Fruit fly (Drosophila melanogaster) whole organism, embryonic: ENCODE results near the gene CG14111.

ENCODE experiments used
- Bdp1 ChIP-seq: fragments of 200-800 bp; sonication (Bioruptor generic); optimal IDR thresholded peaks from 3 replicates; lab custom pipeline; 2016; ENCODE audit warnings: missing biosample characterization, missing genetic modification characterization
- CG10366 ChIP-seq: fragments of 200-800 bp; sonication (Bioruptor generic); IDR thresholded peaks from 2 replicates; pipeline ENCODE4 v1.3.6; 2022; ENCODE audit warnings: missing biosample characterization, missing genetic modification characterization
- CG12104 ChIP-seq: fragments of 200-800 bp; sonication (Bioruptor generic); optimal IDR thresholded peaks from 3 replicates; lab custom pipeline; 2016; ENCODE audit warnings: missing biosample characterization, missing genetic modification characterization
- CG1529 ChIP-seq: fragments of 200-800 bp; sonication (Bioruptor generic); optimal IDR thresholded peaks from 3 replicates; lab custom pipeline; 2018; ENCODE audit warnings: missing biosample characterization, missing genetic modification characterization
- CG15696 ChIP-seq: fragments of 200-800 bp; sonication (Bioruptor generic); optimal IDR thresholded peaks from 2 replicates; lab custom pipeline; 2019; ENCODE audit warnings: missing biosample characterization, mild to moderate bottlenecking, missing genetic modification characterization, moderate library complexity
- CG1602 ChIP-seq: fragments of 200-800 bp; sonication (Bioruptor generic); optimal IDR thresholded peaks from 3 replicates; lab custom pipeline; 2016; ENCODE audit warnings: missing biosample characterization, missing genetic modification characterization
- CG1603 ChIP-seq: fragments of 200-800 bp; sonication (Bioruptor generic); optimal IDR thresholded peaks from 2 replicates; lab custom pipeline; 2019; ENCODE audit warnings: missing biosample characterization, mild to moderate bottlenecking, missing genetic modification characterization, moderate library complexity
- CG17361 ChIP-seq: fragments of 200-800 bp; sonication (Bioruptor generic); IDR thresholded peaks from 3 replicates; pipeline ENCODE4 v1.3.6; 2022; ENCODE audit warnings: missing biosample characterization, missing genetic modification characterization
- CG1832 ChIP-seq: fragments of 200-800 bp; sonication (Bioruptor generic); optimal IDR thresholded peaks from 2 replicates; lab custom pipeline; 2017; ENCODE audit warnings: missing biosample characterization, mild to moderate bottlenecking, missing genetic modification characterization, inconsistent platforms
- CG30403 ChIP-seq: fragments of 200-800 bp; sonication (Bioruptor generic); optimal IDR thresholded peaks from 3 replicates; lab custom pipeline; 2016; ENCODE audit warnings: missing biosample characterization, missing genetic modification characterization
- CG32532 ChIP-seq: fragments of 200-800 bp; sonication (Bioruptor generic); IDR thresholded peaks from 2 replicates; pipeline ENCODE4 v1.3.6; 2022; ENCODE audit warnings: missing biosample characterization, missing genetic modification characterization
- CG3995 ChIP-seq: fragments of 200-800 bp; sonication (Bioruptor generic); optimal IDR thresholded peaks from 3 replicates; lab custom pipeline; 2016; ENCODE audit warnings: missing biosample characterization, missing genetic modification characterization
- CG4282 ChIP-seq: fragments of 200-800 bp; sonication (Bioruptor generic); optimal IDR thresholded peaks from 2 replicates; lab custom pipeline; 2016; ENCODE audit warnings: missing biosample characterization, missing genetic modification characterization
- CG5180 ChIP-seq: fragments of 200-800 bp; sonication (Bioruptor generic); optimal IDR thresholded peaks from 3 replicates; lab custom pipeline; 2017; ENCODE audit warnings: missing biosample characterization, missing genetic modification characterization, mild to moderate bottlenecking, moderate library complexity, missing genetic modification reagents
- CG6254 ChIP-seq: fragments of 200-800 bp; sonication (Bioruptor generic); optimal IDR thresholded peaks from 3 replicates; lab custom pipeline; 2017; ENCODE audit warnings: mild to moderate bottlenecking, missing biosample characterization, missing genetic modification reagents, missing genetic modification characterization
- CG7987 ChIP-seq: fragments of 200-800 bp; sonication (Bioruptor generic); optimal IDR thresholded peaks from 2 replicates; lab custom pipeline; 2018; ENCODE audit warnings: missing biosample characterization, mild to moderate bottlenecking, missing genetic modification characterization, moderate library complexity
- CG8478 ChIP-seq: fragments of >200 bp; optimal IDR thresholded peaks from 2 replicates; lab custom pipeline; 2018
- Dp ChIP-seq: fragments of 200-800 bp; sonication (Bioruptor generic); optimal IDR thresholded peaks from 2 replicates; lab custom pipeline; 2018; ENCODE audit warnings: missing biosample characterization, mild to moderate bottlenecking, missing genetic modification characterization, moderate library complexity
- E2f2 ChIP-seq: fragments of 200-800 bp; sonication (Bioruptor generic); IDR thresholded peaks from 2 replicates; pipeline ENCODE4 v1.3.6; 2022; ENCODE audit warnings: missing biosample characterization, missing genetic modification characterization
- Fer1 ChIP-seq: fragments of 200-800 bp; sonication (Bioruptor generic); optimal IDR thresholded peaks from 2 replicates; lab custom pipeline; 2017; ENCODE audit warnings: missing biosample characterization, mild to moderate bottlenecking, missing genetic modification characterization
- HLH54F ChIP-seq: fragments of 200-800 bp; sonication (Bioruptor generic); optimal IDR thresholded peaks from 3 replicates; lab custom pipeline; 2016; ENCODE audit warnings: missing biosample characterization, missing genetic modification characterization
- HLHmδ ChIP-seq: fragments of 200-800 bp; sonication (Bioruptor generic); optimal IDR thresholded peaks from 2 replicates; lab custom pipeline; 2018; ENCODE audit warnings: missing biosample characterization, mild to moderate bottlenecking, missing genetic modification characterization, moderate library complexity
- HmgZ ChIP-seq: fragments of 200-800 bp; sonication (Bioruptor generic); optimal IDR thresholded peaks from 2 replicates; lab custom pipeline; 2018; ENCODE audit warnings: missing biosample characterization, mild to moderate bottlenecking, missing genetic modification characterization
- Hr78 ChIP-seq, 2 experiments: fragments of 200-800 bp in 1 of 2; fragments of >200 bp in 1 of 2; sonication (Bioruptor generic) in 1 of 2; optimal IDR thresholded peaks; 2 replicates each; lab custom pipeline; 2017 to 2019; ENCODE audit warnings: missing biosample characterization in 2 of 2, missing genetic modification characterization in 2 of 2, mild to moderate bottlenecking in 1 of 2, moderate library complexity in 1 of 2
- Jarid2 ChIP-seq: fragments of 200-800 bp; sonication (Bioruptor generic); optimal IDR thresholded peaks from 3 replicates; lab custom pipeline; 2017; ENCODE audit warnings: mild to moderate bottlenecking, missing biosample characterization, missing genetic modification reagents, missing genetic modification characterization
- MESR4 ChIP-seq: fragments of 200-800 bp; sonication (Bioruptor generic); optimal IDR thresholded peaks from 2 replicates; lab custom pipeline; 2018; ENCODE audit warnings: missing biosample characterization, mild to moderate bottlenecking, missing genetic modification characterization, moderate library complexity
- Mad ChIP-seq: fragments of 200-800 bp; sonication (Bioruptor generic); optimal IDR thresholded peaks from 2 replicates; lab custom pipeline; 2016; ENCODE audit warnings: missing biosample characterization, missing genetic modification characterization
- Mes4 ChIP-seq: fragments of 200-800 bp; sonication (Bioruptor generic); optimal IDR thresholded peaks from 2 replicates; lab custom pipeline; 2016; ENCODE audit warnings: missing biosample characterization, missing genetic modification characterization
- NC2β ChIP-seq: fragments of 200-800 bp; sonication (Bioruptor generic); optimal IDR thresholded peaks from 2 replicates; lab custom pipeline; 2016; ENCODE audit warnings: missing biosample characterization, missing genetic modification characterization
- Oli ChIP-seq: fragments of 200-800 bp; sonication (Bioruptor generic); optimal IDR thresholded peaks from 2 replicates; lab custom pipeline; 2018; ENCODE audit warnings: missing biosample characterization, mild to moderate bottlenecking, missing genetic modification characterization, moderate library complexity
- Optix ChIP-seq: fragments of 200-800 bp; sonication (Bioruptor generic); IDR thresholded peaks from 3 replicates; pipeline ENCODE4 v1.3.6; 2022; ENCODE audit warnings: missing biosample characterization, missing genetic modification characterization
- Rfx ChIP-seq: fragments of 200-800 bp; sonication (Bioruptor generic); IDR thresholded peaks from 2 replicates; pipeline ENCODE4 v1.3.6; 2022; ENCODE audit warnings: missing biosample characterization, missing genetic modification characterization
- Sry-β ChIP-seq: fragments of 200-800 bp; sonication (Bioruptor generic); optimal IDR thresholded peaks from 2 replicates; lab custom pipeline; 2018; ENCODE audit warnings: missing biosample characterization, mild to moderate bottlenecking, missing genetic modification characterization, moderate library complexity
- ase ChIP-seq: fragments of 200-800 bp; sonication (Bioruptor generic); IDR thresholded peaks from 3 replicates; pipeline ENCODE4 v1.3.6; 2022; ENCODE audit warnings: missing biosample characterization, missing genetic modification characterization
- bbx ChIP-seq: fragments of 200-800 bp; sonication (Bioruptor generic); IDR thresholded peaks from 2 replicates; pipeline ENCODE4 v1.3.6; 2022; ENCODE audit warnings: missing biosample characterization, missing genetic modification characterization; ENCODE audit not compliant: partially characterized antibody
- ci ChIP-seq: fragments of 200-800 bp; sonication (Bioruptor generic); IDR thresholded peaks from 3 replicates; pipeline ENCODE4 v1.3.6; 2022; ENCODE audit warnings: missing biosample characterization, missing genetic modification characterization
- cwo ChIP-seq: fragments of 200-800 bp; sonication (Bioruptor generic); optimal IDR thresholded peaks from 3 replicates; lab custom pipeline; 2017; ENCODE audit warnings: missing biosample characterization, missing genetic modification characterization, mild to moderate bottlenecking, moderate library complexity, missing genetic modification reagents
- gfzf ChIP-seq: fragments of 200-800 bp; sonication (Bioruptor generic); optimal IDR thresholded peaks from 2 replicates; lab custom pipeline; 2016; ENCODE audit warnings: missing biosample characterization, mild to moderate bottlenecking, missing genetic modification characterization, moderate library complexity
- ham ChIP-seq: fragments of 200-800 bp; sonication (Bioruptor generic); IDR thresholded peaks from 2 replicates; pipeline ENCODE4 v1.3.6; 2022; ENCODE audit warnings: missing biosample characterization, missing genetic modification characterization
- lilli ChIP-seq: fragments of 200-800 bp; sonication (Bioruptor generic); optimal IDR thresholded peaks from 3 replicates; lab custom pipeline; 2016; ENCODE audit warnings: missing biosample characterization, missing genetic modification characterization
- mld ChIP-seq: fragments of 200-800 bp; sonication (Bioruptor generic); IDR thresholded peaks from 3 replicates; pipeline ENCODE4 v1.3.6; 2022; ENCODE audit warnings: missing biosample characterization, missing genetic modification characterization; ENCODE audit not compliant: partially characterized antibody
- pan ChIP-seq, 4 experiments: fragments of >200 bp in 3 of 4; fragments of 200-800 bp in 1 of 4; sonication (Bioruptor generic) in 1 of 4; optimal IDR thresholded peaks in 3 of 4; IDR thresholded peaks in 1 of 4; 2 replicates each; pipeline versions ENCODE4 v1.3.6 to Lab custom; 2017 to 2022; ENCODE audit warnings: missing biosample characterization in 2 of 4, missing genetic modification characterization in 2 of 4, mixed read lengths in 1 of 4
- peb ChIP-seq: fragments of 200-800 bp; sonication (Bioruptor generic); IDR thresholded peaks from 2 replicates; pipeline ENCODE4 v1.3.6; 2022; ENCODE audit warnings: missing biosample characterization, missing genetic modification characterization
- pum ChIP-seq: fragments of 200-800 bp; sonication (Bioruptor generic); optimal IDR thresholded peaks from 2 replicates; lab custom pipeline; 2016; ENCODE audit warnings: missing biosample characterization, missing genetic modification characterization
- pzg ChIP-seq: fragments of 200-800 bp; sonication (Bioruptor generic); optimal IDR thresholded peaks from 3 replicates; lab custom pipeline; 2018; ENCODE audit warnings: missing biosample characterization, mild to moderate bottlenecking, missing genetic modification characterization, moderate library complexity
- ranshi ChIP-seq: fragments of 200-800 bp; sonication (Bioruptor generic); IDR thresholded peaks from 2 replicates; pipeline ENCODE4 v1.3.6; 2022; ENCODE audit warnings: missing biosample characterization, missing genetic modification characterization
- sima ChIP-seq: fragments of 200-800 bp; sonication (Bioruptor generic); optimal IDR thresholded peaks from 2 replicates; lab custom pipeline; 2016; ENCODE audit warnings: missing biosample characterization, missing genetic modification characterization
- stc ChIP-seq: fragments of 200-800 bp; sonication (Bioruptor generic); IDR thresholded peaks from 2 replicates; pipeline ENCODE4 v1.3.6; 2022; ENCODE audit warnings: missing biosample characterization, missing genetic modification characterization
- stwl ChIP-seq: fragments of 200-800 bp; sonication (Bioruptor generic); optimal IDR thresholded peaks from 3 replicates; lab custom pipeline; 2018; ENCODE audit warnings: missing biosample characterization, mild to moderate bottlenecking, missing genetic modification characterization, moderate library complexity
- wdn ChIP-seq: fragments of 200-800 bp; sonication (Bioruptor generic); IDR thresholded peaks from 2 replicates; pipeline ENCODE4 v1.3.6; 2022; ENCODE audit warnings: missing biosample characterization, missing genetic modification characterization

CG14111 gene

dm6 chr3L:13412200-13412885 is 34.6 kb downstream of the CG14111 start, which contains the start of the genes CG10222 and flr (continued):
- TF ChIP-seq pzg (GFP tag; lab: Kevin White, UChicago) (peak; percentile 22), CG4282 (GFP tag; lab: Kevin White, UChicago) (no peak), HLH54F (GFP tag; lab: Kevin White, UChicago) (no peak), Hr78 (GFP tag; optimal IDR thresholded peaks at IDR 0.05; lab: Kevin White, UChicago) (no peak), pan (optimal IDR thresholded peaks at IDR 0.05; lab: Kevin White, UChicago) (no peak), pan (GFP tag; optimal IDR thresholded peaks at IDR 0.05 in 1 of 2, IDR thresholded peaks at IDR 0.05 in 1 of 2) (no peak), Fer1 (GFP tag; lab: Kevin White, UChicago) (no peak), Dp (peak; percentile 69), CG5180 (GFP tag; lab: Kevin White, UChicago) (no peak), MESR4 (GFP tag; lab: Kevin White, UChicago) (no peak), mld (GFP tag; lab: Robert Waterston, UW) (0 out of 3 replicates have a peak, but pooled peaks have one; percentile 62), CG1832 (GFP tag; lab: Kevin White, UChicago) (no peak), CG17361 (GFP tag; lab: Robert Waterston, UW) (peak; percentile 45; the same call in 1 of the 3 replicates), pum (GFP tag; lab: Kevin White, UChicago) (no peak), Rfx (GFP tag; lab: Robert Waterston, UW) (peak; percentile 43; the same call in 1 of the 2 replicates), CG1529 (GFP tag; lab: Kevin White, UChicago) (no peak), CG32532 (GFP tag; lab: Robert Waterston, UW) (no peak), ase (GFP tag; lab: Robert Waterston, UW) (no peak), HLHmδ (no peak), Jarid2 (no peak), stwl (tag; lab: Kevin White, UChicago) (peak; percentile 57), Mad (no peak), CG6254 (no peak), CG1602 (GFP tag; lab: Kevin White, UChicago) (no peak), Bdp1 (GFP tag; lab: Kevin White, UChicago) (no peak), CG3995 (GFP tag; lab: Kevin White, UChicago) (peak; percentile 17), CG10366 (GFP tag; lab: Robert Waterston, UW) (no peak), HmgZ (tag; lab: Kevin White, UChicago) (no peak), CG8478 (no peak), gfzf (peak; percentile 10), ranshi (GFP tag; lab: Robert Waterston, UW) (no peak), wdn (GFP tag; lab: Robert Waterston, UW) (no peak), Sry-β (no peak), stc (no peak), CG12104 (GFP tag; lab: Kevin White, UChicago) (peak; percentile 20), ci (GFP tag; lab: Robert Waterston, UW) (no peak), sima (no peak), CG15696 (tag; lab: Kevin White, UChicago) (no peak), Mes4 (no peak), Optix (GFP tag; lab: Robert Waterston, UW) (no peak), bbx (GFP tag; lab: Robert Waterston, UW) (peak; percentile 67), CG1603 (tag; lab: Kevin White, UChicago) (peak; percentile 7), NC2β (no peak), peb (GFP tag; lab: Robert Waterston, UW) (no peak), cwo (GFP tag; lab: Kevin White, UChicago) (no peak), CG7987 (GFP tag; lab: Kevin White, UChicago) (no peak), ham (GFP tag; lab: Robert Waterston, UW) (no peak), E2f2 (GFP tag; lab: Robert Waterston, UW) (peak; percentile 80), lilli (GFP tag; lab: Kevin White, UChicago) (peak; percentile 34), CG30403 (GFP tag; lab: Kevin White, UChicago) (peak; percentile 32), Oli (tag; lab: Kevin White, UChicago) (no peak)
